Worm (Caenorhabditis elegans): ENCODE data around the gene str-143.

DNA sequence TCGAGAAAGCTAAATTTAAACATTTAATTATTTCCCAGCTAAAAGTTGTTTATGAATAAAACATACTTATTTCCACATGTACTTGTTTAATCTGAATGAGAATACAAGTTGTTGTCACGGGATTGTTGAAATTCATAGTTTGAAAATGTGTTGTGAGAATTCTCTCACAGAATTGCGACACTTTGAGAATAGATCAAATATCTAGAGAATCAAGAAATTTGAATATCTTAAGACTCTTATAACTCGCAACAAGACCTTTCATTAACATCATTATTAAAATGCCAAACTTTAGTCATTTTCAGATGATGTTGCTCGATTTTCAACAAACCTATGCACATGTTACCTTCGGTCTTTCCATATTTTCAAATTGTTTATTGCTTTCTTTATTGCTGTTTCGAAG is 33.4 kb upstream of the str-143 start, which contains the start of gene str-90:
- TF ChIP-seq ama-1 (optimal IDR thresholded peaks at IDR 0.05) (no peak), hmg-4 (GFP tag; optimal IDR thresholded peaks at IDR 0.05) (no peak), tbx-11 (GFP tag; IDR thresholded peaks at IDR 0.05) (no peak), flt-1 (GFP tag; IDR thresholded peaks at IDR 0.05) (no peak), aly-1 (tag; optimal IDR thresholded peaks at IDR 0.05) (no peak), hmbx-1 (tag; optimal IDR thresholded peaks at IDR 0.05) (no peak), tbx-37 (GFP tag; conservative IDR thresholded peaks at IDR 0.05) (no peak), ceh-13 (GFP tag; optimal IDR thresholded peaks at IDR 0.05) (no peak), ceh-36 (tag; optimal IDR thresholded peaks at IDR 0.05) (no peak), ets-7 (tag; optimal IDR thresholded peaks at IDR 0.05) (no peak), B0310.2 (tag; optimal IDR thresholded peaks at IDR 0.05) (no peak), F13C5.2 (tag; optimal IDR thresholded peaks at IDR 0.05) (no peak), tra-4 (tag; optimal IDR thresholded peaks at IDR 0.05) (no peak), scrt-1 (GFP tag; IDR thresholded peaks at IDR 0.05) (no peak)

All from whole organism, early embryonic.